Fruit fly (Drosophila melanogaster): Measurements from ENCODE around the gene lcs.
A peak's percentile ranks its signal among the peaks of the same experiment; 100 is the strongest.

Gene lcs

dm6 chrX:21368410-21368918 is 28.7 kb downstream of the lcs start (continued):
- TF ChIP-seq sna (GFP tag; IDR thresholded peaks at IDR 0.05; ENCODE audit: partially characterized antibody), result 0 out of 2 replicates have a peak, but pooled peaks have one; percentile 37
- no peak for TF ChIP-seq knrl (GFP tag; IDR thresholded peaks at IDR 0.05; ENCODE audit: partially characterized antibody)
- TF ChIP-seq Nf-YC (tag; optimal IDR thresholded peaks at IDR 0.05), result no peak
- TF ChIP-seq Fer1 (GFP tag; optimal IDR thresholded peaks at IDR 0.05), result no peak
- TF ChIP-seq CG12942 (GFP tag; optimal IDR thresholded peaks at IDR 0.05), result no peak
- TF ChIP-seq CG18011 (GFP tag; optimal IDR thresholded peaks at IDR 0.05), result no peak
- peak in 1 of 2 experiments; percentile 66 for TF ChIP-seq Hr78 (GFP tag; optimal IDR thresholded peaks at IDR 0.05)
- TF ChIP-seq emc (GFP tag; optimal IDR thresholded peaks at IDR 0.05), result no peak
- peak; percentile 43 for TF ChIP-seq CG12769 (tag; optimal IDR thresholded peaks at IDR 0.05)
- TF ChIP-seq Dad (GFP tag; optimal IDR thresholded peaks at IDR 0.05), result no peak
- no peak for TF ChIP-seq NFAT (GFP tag; IDR thresholded peaks at IDR 0.05)
- peak; percentile 20; the same call in 1 of the 2 replicates for TF ChIP-seq CG3847 (GFP tag; IDR thresholded peaks at IDR 0.05)
- TF ChIP-seq Med (GFP tag), result peak; percentile 32
- peak; percentile 48 for TF ChIP-seq nau (GFP tag; optimal IDR thresholded peaks at IDR 0.05)
- no peak for TF ChIP-seq hkb (optimal IDR thresholded peaks at IDR 0.05)
- TF ChIP-seq hkb (GFP tag; IDR thresholded peaks at IDR 0.05), result no peak
- peak; percentile 20; the same call in 1 of the 2 replicates for TF ChIP-seq CG13287 (GFP tag; IDR thresholded peaks at IDR 0.05; ENCODE audit: partially characterized antibody)
- peak; percentile 68 for TF ChIP-seq CG10321 (GFP tag; IDR thresholded peaks at IDR 0.05)
- peak; percentile 17 for TF ChIP-seq pzg (GFP tag; optimal IDR thresholded peaks at IDR 0.05)
- no peak for TF ChIP-seq CG11398 (GFP tag; optimal IDR thresholded peaks at IDR 0.05)
- no peak for TF ChIP-seq Meics (GFP tag; optimal IDR thresholded peaks at IDR 0.05)
- peak; percentile 35 for TF ChIP-seq Sry-δ (GFP tag; optimal IDR thresholded peaks at IDR 0.05)
- 0 out of 3 replicates have a peak, but pooled peaks have one; percentile 21 for TF ChIP-seq ase (GFP tag; IDR thresholded peaks at IDR 0.05)
- TF ChIP-seq gsb (GFP tag; IDR thresholded peaks at IDR 0.05), result no peak
- TF ChIP-seq CG2129 (GFP tag; IDR thresholded peaks at IDR 0.05; ENCODE audit: partially characterized antibody), result no peak

DNA sequence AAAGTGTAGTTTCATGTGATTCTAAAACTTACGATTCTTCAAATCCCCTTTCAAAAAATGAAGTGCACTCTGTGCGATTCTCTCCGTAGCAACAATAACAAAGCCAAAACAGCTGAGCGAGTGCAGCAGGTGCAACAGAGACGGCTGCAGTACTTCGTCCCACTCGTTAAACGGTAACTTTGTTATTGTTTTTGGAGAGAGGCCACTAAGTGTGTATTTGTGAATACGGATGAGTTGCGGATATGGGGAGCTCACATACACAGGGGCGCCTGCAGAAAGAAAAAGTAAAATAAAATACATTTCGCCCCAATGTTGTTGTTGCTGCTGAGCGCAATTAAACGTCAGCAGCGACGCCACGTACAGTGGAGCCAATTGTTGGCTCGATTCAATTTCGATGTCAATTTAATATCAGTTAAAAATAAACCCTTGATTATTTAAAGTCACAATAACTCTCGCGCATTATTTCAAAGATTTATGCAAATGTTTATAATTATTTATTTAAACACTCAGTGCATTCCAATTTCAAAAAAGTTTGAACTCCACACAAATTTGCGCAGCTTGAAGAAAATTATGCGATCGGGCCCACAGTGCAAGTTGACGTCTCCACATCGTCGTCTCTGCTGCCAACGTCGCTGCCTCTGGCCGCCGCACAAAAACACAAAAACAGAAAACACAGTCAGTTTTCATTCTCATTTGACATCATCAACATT is 29.6 kb downstream of the lcs start:
- peak; percentile 93 for TF ChIP-seq CG43689 (GFP tag; IDR thresholded peaks at IDR 0.05)
- TF ChIP-seq CG1024 (GFP tag; IDR thresholded peaks at IDR 0.05), result peak; percentile 80
- TF ChIP-seq slbo (GFP tag; IDR thresholded peaks at IDR 0.05), result peak; percentile 97
- TF ChIP-seq CoRest (tag; optimal IDR thresholded peaks at IDR 0.05), result peak; percentile 99
- peak; percentile 96 for TF ChIP-seq Ada2b (GFP tag; IDR thresholded peaks at IDR 0.05)
- peak; percentile 59 for TF ChIP-seq CG14965 (GFP tag; optimal IDR thresholded peaks at IDR 0.05; ENCODE audit: borderline replicate concordance)
- peak; percentile 93 for TF ChIP-seq H2.0 (GFP tag; IDR thresholded peaks at IDR 0.05)
- peak; percentile 86; the same call in 2 of the 3 replicates for TF ChIP-seq otp (GFP tag; IDR thresholded peaks at IDR 0.05)
- TF ChIP-seq salm (tag; optimal IDR thresholded peaks at IDR 0.05), result peak; percentile 97
- peak; percentile 99 for TF ChIP-seq dysf (GFP tag; IDR thresholded peaks at IDR 0.05)
- peak; percentile 98 for TF ChIP-seq schlank (tag; optimal IDR thresholded peaks at IDR 0.05)
- TF ChIP-seq YL-1 (GFP tag; optimal IDR thresholded peaks at IDR 0.05), result peak; percentile 93
- TF ChIP-seq CG1832 (GFP tag; optimal IDR thresholded peaks at IDR 0.05), result no peak
- TF ChIP-seq CG4707 (GFP tag; optimal IDR thresholded peaks at IDR 0.05), result peak; percentile 99
- TF ChIP-seq CG8924 (tag; optimal IDR thresholded peaks at IDR 0.05), result peak; percentile 98
- TF ChIP-seq CG6254 (GFP tag; optimal IDR thresholded peaks at IDR 0.05), result peak; percentile 94
- TF ChIP-seq Sox102F (GFP tag; optimal IDR thresholded peaks at IDR 0.05), result peak; percentile 98
- TF ChIP-seq pzg (GFP tag; optimal IDR thresholded peaks at IDR 0.05), result peak; percentile 18
- TF ChIP-seq Hr51 (GFP tag; optimal IDR thresholded peaks at IDR 0.05), result peak; percentile 96 to 98
- no peak for TF ChIP-seq zen2 (GFP tag; IDR thresholded peaks at IDR 0.05; ENCODE audit: partially characterized antibody)
- peak; percentile 97 for TF ChIP-seq CG2712 (tag; optimal IDR thresholded peaks at IDR 0.05)
- TF ChIP-seq Ptx1 (GFP tag; IDR thresholded peaks at IDR 0.05), result peak; percentile 97
- TF ChIP-seq Kr (GFP tag; optimal IDR thresholded peaks at IDR 0.05), result no peak
- peak; percentile 97 for TF ChIP-seq cato (GFP tag; optimal IDR thresholded peaks at IDR 0.05; ENCODE audit: borderline replicate concordance)
